Worm (Caenorhabditis elegans): ENCODE measurements around the gene T21E8.6.

Gene T21E8.6

ce11 chrX:10877138-10877743 lies 4.8 kb upstream of the T21E8.6 start, which contains the start of gene pgp-6:
TSS of gene pgp-6 (minus strand) at chrX:10877425.
- TF ChIP-seq elt-2 (tag; optimal IDR thresholded peaks at IDR 0.05) (peak; percentile 67), sea-2 (GFP tag; optimal IDR thresholded peaks at IDR 0.05) (no peak), egl-5 (tag; optimal IDR thresholded peaks at IDR 0.05) (no peak)

ce11 chrX:10880509-10880908 lies 1.6 kb upstream of the T21E8.6 start, which contains the start of gene T21E8.4:
TSS of gene T21E8.4 (plus strand) at chrX:10880809.
- TF ChIP-seq nhr-43 (tag; optimal IDR thresholded peaks at IDR 0.05; ENCODE audit: poor library complexity, severe bottlenecking) (no peak), pha-4 (tag; optimal IDR thresholded peaks at IDR 0.05) (no peak), lin-39 (tag; optimal IDR thresholded peaks at IDR 0.05) (no peak), nhr-76 (tag; optimal IDR thresholded peaks at IDR 0.05) (no peak), eor-1 (tag; optimal IDR thresholded peaks at IDR 0.05) (no peak), zag-1 (tag; optimal IDR thresholded peaks at IDR 0.05) (no peak), lin-15B (tag; optimal IDR thresholded peaks at IDR 0.05) (no peak), nhr-237 (tag; optimal IDR thresholded peaks at IDR 0.05) (no peak), skn-1 (tag; optimal IDR thresholded peaks at IDR 0.05) (no peak), tbx-2 (tag; optimal IDR thresholded peaks at IDR 0.05) (no peak)

ce11 chrX:10883203-10883602 lies 1.1 kb downstream of the T21E8.6 start, which contains the start of gene T21E8.7:
TSS of gene T21E8.7 (plus strand) at chrX:10883503.
- no peak for TF ChIP-seq pqm-1 (tag; optimal IDR thresholded peaks at IDR 0.05)
- TF ChIP-seq tbx-2 (tag; optimal IDR thresholded peaks at IDR 0.05): no peak
- TF ChIP-seq nfya-1 (tag; optimal IDR thresholded peaks at IDR 0.05; ENCODE audit: insufficient read depth): no peak
- no peak for TF ChIP-seq ceh-28 (tag; optimal IDR thresholded peaks at IDR 0.05)
- no peak for TF ChIP-seq ztf-11 (tag; optimal IDR thresholded peaks at IDR 0.05)
- no peak for TF ChIP-seq ztf-4 (tag; optimal IDR thresholded peaks at IDR 0.05)
- TF ChIP-seq pha-4 (tag; optimal IDR thresholded peaks at IDR 0.05): no peak
- TF ChIP-seq elt-2 (tag; optimal IDR thresholded peaks at IDR 0.05): no peak

ce11 chrX:10885872-10886271 lies 3.8 kb downstream of the T21E8.6 start, which contains the start of gene T21E8.5:
TSS of gene T21E8.5 (plus strand) at chrX:10886172.
- TF ChIP-seq nhr-67 (tag; optimal IDR thresholded peaks at IDR 0.05) (no peak), unc-62 (GFP tag; optimal IDR thresholded peaks at IDR 0.05) (no peak), egl-27 (tag; optimal IDR thresholded peaks at IDR 0.05) (no peak), nfya-1 (tag; optimal IDR thresholded peaks at IDR 0.05; ENCODE audit: insufficient read depth) (no peak), nhr-76 (tag; optimal IDR thresholded peaks at IDR 0.05) (no peak), nhr-237 (tag; optimal IDR thresholded peaks at IDR 0.05) (no peak), nhr-11 (tag; optimal IDR thresholded peaks at IDR 0.05) (no peak), nhr-77 (tag; optimal IDR thresholded peaks at IDR 0.05) (no peak), nhr-25 (tag; optimal IDR thresholded peaks at IDR 0.05) (no peak), nhr-28 (tag; optimal IDR thresholded peaks at IDR 0.05) (no peak), mdl-1 (tag; optimal IDR thresholded peaks at IDR 0.05) (no peak), elt-3 (tag; optimal IDR thresholded peaks at IDR 0.05) (no peak), fkh-10 (GFP tag; optimal IDR thresholded peaks at IDR 0.05) (no peak), aly-2 (tag; optimal IDR thresholded peaks at IDR 0.05) (no peak), eor-1 (tag; optimal IDR thresholded peaks at IDR 0.05) (no peak), mml-1 (tag; optimal IDR thresholded peaks at IDR 0.05) (no peak)

ce11 chrX:10888201-10888600 lies 6.1 kb downstream of the T21E8.6 start, which contains the start of gene F47B10.6:
TSS of gene F47B10.6 (plus strand) at chrX:10888501.
- TF ChIP-seq zag-1 (tag; optimal IDR thresholded peaks at IDR 0.05) (no peak), fkh-2 (tag; optimal IDR thresholded peaks at IDR 0.05) (no peak), aly-2 (tag; optimal IDR thresholded peaks at IDR 0.05) (no peak)

- no peak for TF ChIP-seq nhr-12 (tag; optimal IDR thresholded peaks at IDR 0.05)
- TF ChIP-seq elt-1 (tag; optimal IDR thresholded peaks at IDR 0.05): no peak
- no peak for TF ChIP-seq mdl-1 (tag; optimal IDR thresholded peaks at IDR 0.05)
- no peak for TF ChIP-seq elt-2 (tag; optimal IDR thresholded peaks at IDR 0.05)
- no peak for TF ChIP-seq egl-27 (tag; optimal IDR thresholded peaks at IDR 0.05)
- TF ChIP-seq ceh-82 (tag; optimal IDR thresholded peaks at IDR 0.05): no peak
- TF ChIP-seq nhr-25 (tag; optimal IDR thresholded peaks at IDR 0.05): no peak
- TF ChIP-seq ama-1 (optimal IDR thresholded peaks at IDR 0.05): no peak
- no peak for TF ChIP-seq nhr-28 (tag; optimal IDR thresholded peaks at IDR 0.05)
- no peak for TF ChIP-seq lin-39 (tag; optimal IDR thresholded peaks at IDR 0.05)
- no peak for TF ChIP-seq jun-1 (tag; optimal IDR thresholded peaks at IDR 0.05)
- TF ChIP-seq fkh-10 (GFP tag; optimal IDR thresholded peaks at IDR 0.05): no peak
- TF ChIP-seq eor-1 (tag; optimal IDR thresholded peaks at IDR 0.05): no peak
- no peak for TF ChIP-seq egl-5 (tag; optimal IDR thresholded peaks at IDR 0.05)
- no peak for TF ChIP-seq lsy-12 (tag; optimal IDR thresholded peaks at IDR 0.05)
Observed at ce11 chrX:10890456-10890855, 8.4 kb downstream of the T21E8.6 start, which contains the start of gene F47B10.5. TSS of gene F47B10.5 (minus strand) at chrX:10890556.
